Fruit fly (Drosophila melanogaster) Kc167 (cell line): ENCODE data around the gene Mst36Fb.

Source experiments
- Myc ChIP-seq: fragments of >200 bp; optimal IDR thresholded peaks from 2 replicates; lab custom pipeline; 2017; ENCODE audit warnings: missing external identifiers
- Sin3A ChIP-seq: fragments of >200 bp; optimal IDR thresholded peaks from 2 replicates; lab custom pipeline; 2018; ENCODE audit warnings: missing external identifiers
- h ChIP-seq: fragments of >200 bp; optimal IDR thresholded peaks from 3 replicates; lab custom pipeline; 2018; ENCODE audit warnings: missing external identifiers
- insv ChIP-seq: fragments of >200 bp; optimal IDR thresholded peaks from 3 replicates; lab custom pipeline; 2018; ENCODE audit warnings: missing external identifiers
- psq ChIP-seq: fragments of >200 bp; optimal IDR thresholded peaks from 2 replicates; lab custom pipeline; 2017; ENCODE audit warnings: missing external identifiers
- ttk ChIP-seq: sonication (Bioruptor generic); optimal IDR thresholded peaks from 2 replicates; lab custom pipeline; 2017; ENCODE audit warnings: missing external identifiers

Mst36Fb gene

DNA sequence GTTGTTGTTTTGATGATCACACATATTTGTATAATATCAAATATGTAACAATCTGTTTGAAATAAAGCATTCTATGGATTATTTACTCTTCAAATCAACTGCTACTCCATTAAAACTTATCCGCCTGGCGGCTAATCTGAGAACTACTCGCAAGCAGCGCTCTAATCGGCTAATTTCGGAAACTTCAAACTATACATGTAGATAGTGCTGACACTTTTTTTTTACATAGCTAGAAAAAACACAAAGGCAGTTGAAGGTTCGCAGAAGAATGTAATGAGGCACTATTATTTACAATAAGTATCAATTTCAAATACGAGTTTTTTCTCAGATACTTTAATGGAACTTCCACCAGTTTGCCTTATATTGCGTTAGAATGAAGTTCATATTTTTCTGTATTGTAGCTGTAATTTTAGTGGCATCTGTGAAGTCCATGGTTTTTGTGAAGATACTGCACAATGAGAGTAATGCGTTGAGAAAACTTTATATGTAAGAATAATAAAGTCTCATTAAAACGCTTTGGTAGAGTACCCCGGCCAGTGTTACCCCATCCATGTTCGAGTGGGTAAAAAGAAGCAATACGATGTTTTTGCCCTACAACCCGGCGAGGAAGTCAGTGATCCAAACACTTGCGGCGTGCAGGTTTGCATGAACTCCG is 8.8 kb downstream of the Mst36Fb start:
- TF ChIP-seq insv (lab: Kevin White, UChicago) (no peak), ttk (lab: Kevin White, UChicago) (no peak), Myc (no peak), h (lab: Kevin White, UChicago) (no peak), Sin3A (lab: Kevin White, UChicago) (no peak)

- no peak for TF ChIP-seq insv (lab: Kevin White, UChicago)
Observed at dm6 chr2L:18664707-18665550, 10.0 kb downstream of the Mst36Fb start.

- no peak for TF ChIP-seq Myc
- no peak for TF ChIP-seq h (lab: Kevin White, UChicago)
- no peak for TF ChIP-seq Sin3A (lab: Kevin White, UChicago)
- TF ChIP-seq ttk (lab: Kevin White, UChicago) = no peak
Observed at dm6 chr2L:18663395-18663794, 11.5 kb downstream of the Mst36Fb start.

- TF ChIP-seq psq (lab: Kevin White, UChicago) (no peak), insv (lab: Kevin White, UChicago) (no peak), ttk (lab: Kevin White, UChicago) (no peak), h (lab: Kevin White, UChicago) (no peak), Myc (no peak), Sin3A (lab: Kevin White, UChicago) (no peak)
Observed at dm6 chr2L:18658108-18658507, 16.8 kb downstream of the Mst36Fb start.

dm6 chr2L:18656691-18657237 is 18.1 kb downstream of the Mst36Fb start:
- no peak for TF ChIP-seq ttk (lab: Kevin White, UChicago)

DNA sequence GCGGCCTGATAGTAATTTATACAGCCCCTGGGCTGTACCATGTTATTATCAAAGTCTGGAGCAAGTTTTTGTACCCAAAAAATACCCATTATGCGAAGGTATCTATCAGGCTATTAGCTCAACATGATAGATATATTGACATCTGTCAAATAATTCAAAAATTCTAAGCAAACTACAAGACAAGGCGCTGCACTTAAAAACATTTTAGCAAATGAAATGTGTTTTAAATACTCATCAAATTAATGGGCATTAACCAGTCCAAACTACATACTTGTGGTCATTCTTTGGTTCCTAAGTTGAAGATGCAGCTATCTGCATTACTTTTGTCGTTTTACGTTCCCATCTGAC is 21.6 kb downstream of the Mst36Fb start:
- no peak for TF ChIP-seq Sin3A (lab: Kevin White, UChicago)
- no peak for TF ChIP-seq ttk (lab: Kevin White, UChicago)
- no peak for TF ChIP-seq psq (lab: Kevin White, UChicago)
- no peak for TF ChIP-seq Myc
- no peak for TF ChIP-seq insv (lab: Kevin White, UChicago)
- no peak for TF ChIP-seq h (lab: Kevin White, UChicago)

DNA sequence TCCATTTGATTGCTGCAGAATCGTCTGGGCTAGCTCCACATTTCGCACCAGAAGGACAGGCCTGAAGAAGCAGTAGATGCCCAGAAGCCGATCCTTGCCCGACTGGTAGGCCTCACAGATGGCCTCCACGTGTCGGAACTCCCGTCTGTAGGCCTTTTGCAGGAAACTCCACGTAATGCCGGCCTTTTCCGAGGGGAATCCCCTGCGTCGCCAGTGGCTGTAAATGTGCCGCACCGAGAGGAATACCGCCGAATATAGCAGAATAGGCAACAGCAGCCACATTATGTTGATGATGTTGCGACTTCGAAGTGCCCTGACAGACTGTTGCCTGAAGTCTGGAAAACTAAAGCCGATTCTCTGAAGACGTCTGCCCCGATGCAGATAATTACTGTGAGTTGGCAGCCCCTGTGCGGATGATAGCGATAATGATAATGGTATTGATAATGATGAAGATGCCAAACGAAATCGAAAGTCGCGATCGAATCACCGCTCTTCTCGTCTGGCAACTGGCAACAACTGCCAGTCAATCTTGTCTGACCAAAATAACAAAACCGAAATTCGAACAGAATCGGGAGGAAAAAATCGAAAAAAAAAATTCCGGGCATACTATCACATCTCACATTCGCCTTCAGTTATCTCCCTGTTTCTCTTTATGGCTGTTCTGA is 22.1 kb downstream of the Mst36Fb start, which contains the start of gene Cyp310a1:
Gene Cyp310a1 (minus strand): TSS at position 348 of the 665 bp plus-strand sequence.
- no peak for TF ChIP-seq ttk (lab: Kevin White, UChicago)
- TF ChIP-seq h (lab: Kevin White, UChicago) = no peak
- no peak for TF ChIP-seq Myc
- TF ChIP-seq psq (lab: Kevin White, UChicago) = no peak
- no peak for TF ChIP-seq insv (lab: Kevin White, UChicago)
- no peak for TF ChIP-seq Sin3A (lab: Kevin White, UChicago)

- TF ChIP-seq psq (lab: Kevin White, UChicago) (no peak), ttk (lab: Kevin White, UChicago) (no peak), Sin3A (lab: Kevin White, UChicago) (no peak), h (lab: Kevin White, UChicago) (no peak), insv (lab: Kevin White, UChicago) (no peak), Myc (no peak)
Observed at dm6 chr2L:18647857-18648652, 26.8 kb downstream of the Mst36Fb start.

- no peak for TF ChIP-seq Sin3A (lab: Kevin White, UChicago)
- no peak for TF ChIP-seq insv (lab: Kevin White, UChicago)
Observed at dm6 chr2L:18645468-18645867, 29.4 kb downstream of the Mst36Fb start.

dm6 chr2L:18641087-18641486 is 33.8 kb downstream of the Mst36Fb start:
- no peak for TF ChIP-seq ttk (lab: Kevin White, UChicago)
- no peak for TF ChIP-seq insv (lab: Kevin White, UChicago)
- no peak for TF ChIP-seq h (lab: Kevin White, UChicago)
- no peak for TF ChIP-seq psq (lab: Kevin White, UChicago)
- no peak for TF ChIP-seq Sin3A (lab: Kevin White, UChicago)
- TF ChIP-seq Myc = no peak

dm6 chr2L:18638945-18639344 is 35.9 kb downstream of the Mst36Fb start:
- no peak for TF ChIP-seq h (lab: Kevin White, UChicago)
- TF ChIP-seq ttk (lab: Kevin White, UChicago) = no peak
- TF ChIP-seq psq (lab: Kevin White, UChicago) = no peak
- no peak for TF ChIP-seq Myc
- no peak for TF ChIP-seq insv (lab: Kevin White, UChicago)
- TF ChIP-seq Sin3A (lab: Kevin White, UChicago) = no peak
